Fruit fly (Drosophila melanogaster): ENCODE measurements around the gene loh.

The loh gene

dm6 chr2L:10413251-10414127 lies 28.8 kb upstream of the loh start, which contains the start of the genes CG5355 and Klp31E (continued):
- TF ChIP-seq nmo (GFP tag; optimal IDR thresholded peaks at IDR 0.05) (peak; percentile 87), CG32532 (GFP tag; IDR thresholded peaks at IDR 0.05) (peak; percentile 65), knrl (GFP tag; IDR thresholded peaks at IDR 0.05; ENCODE audit: partially characterized antibody) (peak; percentile 67; the same call in 2 of the 3 replicates), CG9932 (GFP tag; IDR thresholded peaks at IDR 0.05) (peak; percentile 60), CG9817 (tag; optimal IDR thresholded peaks at IDR 0.05) (peak; percentile 74), Tbp (GFP tag; optimal IDR thresholded peaks at IDR 0.05) (no peak), fru (optimal IDR thresholded peaks at IDR 0.05) (no peak), slp2 (GFP tag; optimal IDR thresholded peaks at IDR 0.05) (peak; percentile 37), sug (tag; optimal IDR thresholded peaks at IDR 0.05) (peak; percentile 73), p53 (GFP tag; optimal IDR thresholded peaks at IDR 0.05) (no peak), gce (GFP tag; IDR thresholded peaks at IDR 0.05) (peak; percentile 32; the same call in 1 of the 3 replicates), CG17912 (GFP tag; optimal IDR thresholded peaks at IDR 0.05) (no peak), h (optimal IDR thresholded peaks at IDR 0.05) (no peak), CG4404 (GFP tag; IDR thresholded peaks at IDR 0.05) (no peak; the same call in 1 of the 2 replicates), Hmx (GFP tag; optimal IDR thresholded peaks at IDR 0.05) (no peak), Deaf1 (tag; optimal IDR thresholded peaks at IDR 0.05) (no peak), inv (GFP tag; IDR thresholded peaks at IDR 0.05; ENCODE audit: partially characterized antibody) (peak; percentile 57), org-1 (GFP tag; optimal IDR thresholded peaks at IDR 0.05) (no peak), Hr51 (GFP tag; optimal IDR thresholded peaks at IDR 0.05) (peak in 1 of 2 experiments; percentile 40), cato (GFP tag; optimal IDR thresholded peaks at IDR 0.05; ENCODE audit: borderline replicate concordance) (peak; percentile 49), twi (tag; optimal IDR thresholded peaks at IDR 0.05) (peak; percentile 69), ttk (GFP tag; IDR thresholded peaks at IDR 0.05) (no peak), D19B (GFP tag; optimal IDR thresholded peaks at IDR 0.05) (peak; percentile 38), MBD-R2 (GFP tag; IDR thresholded peaks at IDR 0.05) (peak; percentile 72), cas (GFP tag; IDR thresholded peaks at IDR 0.05) (no peak), CoRest (tag; optimal IDR thresholded peaks at IDR 0.05) (peak; percentile 89), CG6175 (GFP tag; IDR thresholded peaks at IDR 0.05) (no peak), CG34224 (GFP tag; IDR thresholded peaks at IDR 0.05; ENCODE audit: partially characterized antibody) (peak; percentile 71), CG17829 (tag; optimal IDR thresholded peaks at IDR 0.05) (peak; percentile 84), CG4730 (GFP tag; IDR thresholded peaks at IDR 0.05) (no peak), Vsx1 (GFP tag; optimal IDR thresholded peaks at IDR 0.05) (no peak), kah (GFP tag; optimal IDR thresholded peaks at IDR 0.05) (no peak), CG10543 (GFP tag; optimal IDR thresholded peaks at IDR 0.05) (peak; percentile 72), CG14014 (GFP tag; IDR thresholded peaks at IDR 0.05) (no peak), dati (GFP tag; IDR thresholded peaks at IDR 0.05) (no peak), CG10209 (GFP tag; optimal IDR thresholded peaks at IDR 0.05) (peak; percentile 71), ranshi (GFP tag; IDR thresholded peaks at IDR 0.05) (0 out of 2 replicates have a peak, but pooled peaks have one; percentile 44), CG12769 (tag; optimal IDR thresholded peaks at IDR 0.05) (peak; percentile 46), Side (GFP tag; optimal IDR thresholded peaks at IDR 0.05) (peak; percentile 42), eyg (GFP tag; optimal IDR thresholded peaks at IDR 0.05) (no peak), CG3065 (GFP tag; optimal IDR thresholded peaks at IDR 0.05) (no peak), Dad (GFP tag; optimal IDR thresholded peaks at IDR 0.05) (peak; percentile 32), en (GFP tag; optimal IDR thresholded peaks at IDR 0.05) (peak; percentile 32), Lim3 (GFP tag; IDR thresholded peaks at IDR 0.05) (no peak), lola (GFP tag; optimal IDR thresholded peaks at IDR 0.05) (peak in 1 of 3 experiments; percentile 82), ab (GFP tag; optimal IDR thresholded peaks at IDR 0.05) (no peak), CG34422 (GFP tag; IDR thresholded peaks at IDR 0.05) (peak; percentile 18; the same call in 1 of the 3 replicates), ftz-f1 (GFP tag; optimal IDR thresholded peaks at IDR 0.05) (no peak), CG14667 (GFP tag; IDR thresholded peaks at IDR 0.05) (peak; percentile 43; the same call in 1 of the 2 replicates)
